Worm (Caenorhabditis elegans) whole organism, L3 larva: ENCODE results near the gene stdh-3.

Source experiments
- lin-15B ChIP-seq: fragments of 150-350 bp; optimal IDR thresholded peaks from 2 replicates; lab custom pipeline; 2014; ENCODE audit warnings: missing biosample characterization, missing genetic modification characterization
- lin-39 ChIP-seq: fragments of 150-350 bp; optimal IDR thresholded peaks from 2 replicates; lab custom pipeline; 2018; ENCODE audit warnings: missing biosample characterization, missing genetic modification reagents, missing genetic modification characterization

ce11 chrV:13934545-13934944 lies 30.1 kb downstream of the stdh-3 start, which contains the start of gene R10D12.1:
- TF ChIP-seq lin-39 (no peak), lin-15B (no peak)
